Worm (Caenorhabditis elegans) whole organism, L4/young adult: ENCODE results near the gene nhr-137.

Experiments used
- W03F9.2 ChIP-seq: fragments of 150-350 bp; optimal IDR thresholded peaks from 2 replicates; lab custom pipeline; 2014; ENCODE audit warnings: missing biosample characterization, missing genetic modification characterization
- dao-5 ChIP-seq: sonication (generic microtip); optimal IDR thresholded peaks from 2 replicates; lab custom pipeline; 2016; ENCODE audit warnings: missing genotype, missing genetic modification characterization, moderate library complexity, missing compliant biosample characterization
- him-1 ChIP-seq: sonication (generic microtip); optimal IDR thresholded peaks from 2 replicates; lab custom pipeline; 2016; ENCODE audit warnings: missing genotype, missing genetic modification reagents, missing genetic modification characterization, missing compliant biosample characterization

ce11 chrX:6622552-6623236 is 46.1 kb downstream of the nhr-137 start, which contains the start of gene clec-266:
- TF ChIP-seq dao-5 (tag; lab: Kevin White, UChicago) (no peak), him-1 (tag; lab: Kevin White, UChicago) (no peak), W03F9.2 (tag; lab: Kevin White, UChicago) (no peak)
